Fruit fly (Drosophila melanogaster): ENCODE data around the gene CG43348.

dm6 chr2L:1163538-1164143 lies 35.6 kb upstream of the CG43348 start, which contains the start of gene CG5080:
- no peak for TF ChIP-seq sens (GFP tag)
- TF ChIP-seq CG1792 (GFP tag; optimal IDR thresholded peaks at IDR 0.05), result no peak
- TF ChIP-seq Sin3A (optimal IDR thresholded peaks at IDR 0.05), result no peak
- TF ChIP-seq CG8765 (GFP tag; IDR thresholded peaks at IDR 0.05), result no peak
- no peak for TF ChIP-seq CG18262 (tag; optimal IDR thresholded peaks at IDR 0.05)
- TF ChIP-seq h (optimal IDR thresholded peaks at IDR 0.05), result no peak
- no peak for TF ChIP-seq kay (GFP tag; optimal IDR thresholded peaks at IDR 0.05)
- no peak for TF ChIP-seq gro (GFP tag; optimal IDR thresholded peaks at IDR 0.05)
- TF ChIP-seq CG10267 (tag; optimal IDR thresholded peaks at IDR 0.05), result no peak
- no peak for TF ChIP-seq grau (tag; optimal IDR thresholded peaks at IDR 0.05)

Measured in whole organism, embryonic.